Fruit fly (Drosophila melanogaster) whole organism, pupa: Measurements from ENCODE around the gene bol.

ENCODE experiments used
- CG10348 ChIP-seq: fragments of 200-800 bp; sonication (Bioruptor generic); IDR thresholded peaks from 2 replicates; pipeline ENCODE4 v1.3.6; 2022; ENCODE audit warnings: missing biosample characterization, missing genetic modification characterization
- CG12605 ChIP-seq: fragments of 200-800 bp; sonication (Bioruptor generic); IDR thresholded peaks from 2 replicates; pipeline ENCODE4 v1.3.6; 2022; ENCODE audit warnings: missing biosample characterization, missing genetic modification characterization
- CG13204 ChIP-seq: fragments of 200-800 bp; sonication (Bioruptor generic); optimal IDR thresholded peaks from 2 replicates; lab custom pipeline; 2018; ENCODE audit warnings: missing biosample characterization, mild to moderate bottlenecking, missing genetic modification characterization, moderate library complexity
- CG14655 ChIP-seq: fragments of 200-800 bp; sonication (Bioruptor generic); optimal IDR thresholded peaks from 3 replicates; lab custom pipeline; 2017; ENCODE audit warnings: mild to moderate bottlenecking, missing biosample characterization, missing genetic modification reagents, missing genetic modification characterization
- CG15710 ChIP-seq: fragments of 200-800 bp; sonication (Bioruptor generic); optimal IDR thresholded peaks from 2 replicates; lab custom pipeline; 2018; ENCODE audit warnings: missing biosample characterization, mild to moderate bottlenecking, missing genetic modification characterization, moderate library complexity
- CG17806 ChIP-seq: fragments of 200-800 bp; sonication (Bioruptor generic); optimal IDR thresholded peaks from 2 replicates; lab custom pipeline; 2018; ENCODE audit warnings: missing biosample characterization, mild to moderate bottlenecking, missing genetic modification characterization, moderate library complexity
- CG32121 ChIP-seq: fragments of 200-800 bp; sonication (Bioruptor generic); IDR thresholded peaks from 2 replicates; pipeline ENCODE4 v1.3.6; 2022; ENCODE audit warnings: missing biosample characterization, missing genetic modification characterization
- CG34367 ChIP-seq: fragments of 200-800 bp; sonication (Bioruptor generic); optimal IDR thresholded peaks from 2 replicates; lab custom pipeline; 2018; ENCODE audit warnings: missing biosample characterization, mild to moderate bottlenecking, missing genetic modification characterization
- CG4496 ChIP-seq: fragments of 200-800 bp; sonication (Bioruptor generic); IDR thresholded peaks from 3 replicates; pipeline ENCODE4 v1.3.6; 2022; ENCODE audit warnings: missing biosample characterization, missing genetic modification characterization
- CG8159 ChIP-seq: fragments of 200-800 bp; sonication (Bioruptor generic); optimal IDR thresholded peaks from 3 replicates; lab custom pipeline; 2018; ENCODE audit warnings: missing biosample characterization, mild to moderate bottlenecking, missing genetic modification characterization, moderate library complexity
- CG8301 ChIP-seq: fragments of 200-800 bp; sonication (Bioruptor generic); optimal IDR thresholded peaks from 2 replicates; lab custom pipeline; 2018; ENCODE audit warnings: missing biosample characterization, mild to moderate bottlenecking, missing genetic modification characterization
- CG9948 ChIP-seq: fragments of 200-800 bp; sonication (Bioruptor generic); optimal IDR thresholded peaks from 2 replicates; lab custom pipeline; 2018; ENCODE audit warnings: missing biosample characterization, mild to moderate bottlenecking, missing genetic modification characterization, moderate library complexity
- D1 ChIP-seq: fragments of 200-800 bp; sonication (Bioruptor generic); optimal IDR thresholded peaks from 2 replicates; lab custom pipeline; 2018; ENCODE audit warnings: missing biosample characterization, mild to moderate bottlenecking, missing genetic modification characterization, moderate library complexity
- EcR ChIP-seq: fragments of 200-800 bp; sonication (Bioruptor generic); optimal IDR thresholded peaks from 3 replicates; lab custom pipeline; 2019; ENCODE audit warnings: missing biosample characterization, missing genetic modification characterization, mild to moderate bottlenecking, moderate library complexity, missing genetic modification reagents
- Ets98B ChIP-seq: fragments of 200-800 bp; sonication (Bioruptor generic); IDR thresholded peaks from 2 replicates; pipeline ENCODE4 v1.3.6; 2022; ENCODE audit warnings: missing biosample characterization, missing genetic modification characterization
- Pif1A ChIP-seq: fragments of 200-800 bp; sonication (Bioruptor generic); optimal IDR thresholded peaks from 3 replicates; lab custom pipeline; 2016; ENCODE audit warnings: missing biosample characterization, missing genetic modification characterization
- Pif1B ChIP-seq: fragments of 200-800 bp; sonication (Bioruptor generic); optimal IDR thresholded peaks from 3 replicates; lab custom pipeline; 2016; ENCODE audit warnings: missing biosample characterization, missing genetic modification characterization
- Snoo ChIP-seq: fragments of 200-800 bp; sonication (Bioruptor generic); optimal IDR thresholded peaks from 3 replicates; lab custom pipeline; 2017; ENCODE audit warnings: missing biosample characterization, mild to moderate bottlenecking, missing genetic modification characterization, inconsistent platforms
- fd96Ca ChIP-seq: fragments of 200-800 bp; sonication (Bioruptor generic); IDR thresholded peaks from 3 replicates; pipeline ENCODE4 v1.3.6; 2022; ENCODE audit warnings: missing biosample characterization, missing genetic modification characterization
- gl ChIP-seq: fragments of 200-800 bp; sonication (Bioruptor generic); optimal IDR thresholded peaks from 2 replicates; lab custom pipeline; 2018; ENCODE audit warnings: missing biosample characterization, mild to moderate bottlenecking, missing genetic modification characterization
- rn ChIP-seq: fragments of 200-800 bp; sonication (Bioruptor generic); IDR thresholded peaks from 2 replicates; pipeline ENCODE4 v1.3.6; 2022; ENCODE audit warnings: missing biosample characterization, missing genetic modification characterization

bol gene

DNA sequence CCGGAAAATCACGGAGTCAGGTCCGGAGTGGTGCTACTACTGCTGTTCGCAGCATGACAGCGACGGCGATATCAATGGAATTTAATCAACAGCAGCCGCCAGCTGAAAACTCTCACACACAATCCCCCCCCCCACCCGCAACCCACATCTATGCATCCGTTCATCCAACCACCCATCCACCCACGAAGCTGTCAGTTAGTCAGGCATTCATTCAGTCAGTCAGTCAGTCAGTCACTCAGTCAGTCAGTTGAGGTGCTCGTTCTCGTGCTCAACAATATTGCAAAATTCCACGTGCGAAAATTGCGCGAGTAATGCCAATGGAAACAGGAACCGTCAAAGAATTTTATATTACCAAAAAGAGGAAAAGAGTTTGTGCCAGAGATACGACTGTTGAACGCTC lies 18.6 kb downstream of the bol start:
- no peak for TF ChIP-seq CG32121 (GFP tag; lab: Robert Waterston, UW)
- TF ChIP-seq CG15710 (tag; lab: Kevin White, UChicago), result no peak
- TF ChIP-seq Ets98B (GFP tag; lab: Robert Waterston, UW), result no peak
- TF ChIP-seq Pif1B (GFP tag; lab: Kevin White, UChicago), result no peak
- TF ChIP-seq fd96Ca (GFP tag; lab: Robert Waterston, UW), result no peak
- no peak for TF ChIP-seq CG8159
- no peak for TF ChIP-seq CG34367 (tag; lab: Kevin White, UChicago)
- TF ChIP-seq CG17806 (tag; lab: Kevin White, UChicago), result no peak
- no peak for TF ChIP-seq Pif1A (GFP tag; lab: Kevin White, UChicago)
- no peak for TF ChIP-seq CG13204 (GFP tag; lab: Kevin White, UChicago)
- TF ChIP-seq CG14655 (GFP tag; lab: Kevin White, UChicago), result no peak
- TF ChIP-seq Snoo (tag; lab: Kevin White, UChicago), result no peak
- no peak for TF ChIP-seq CG10348 (GFP tag; lab: Robert Waterston, UW)
- TF ChIP-seq CG4496 (GFP tag; lab: Robert Waterston, UW), result no peak
- no peak for TF ChIP-seq D1
- no peak for TF ChIP-seq EcR (GFP tag; lab: Kevin White, UChicago)

DNA sequence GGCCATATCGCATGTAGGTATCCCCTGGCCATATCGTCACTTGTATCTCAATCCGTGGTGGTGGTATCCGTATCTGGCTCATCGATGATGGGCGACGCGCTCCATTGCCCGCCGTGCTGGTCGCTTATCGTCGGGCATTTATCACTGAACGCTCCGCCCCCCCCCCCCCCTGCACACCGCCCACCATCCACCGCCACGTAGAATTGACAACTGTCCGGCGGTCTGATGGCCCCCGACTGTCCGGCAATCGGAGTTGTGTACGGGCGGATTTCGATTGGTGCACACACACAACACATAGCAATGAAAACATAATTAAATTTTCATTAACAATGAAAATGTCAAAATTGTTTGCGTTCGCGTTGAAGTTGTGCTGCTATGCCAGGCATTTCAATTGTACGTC lies 19.8 kb downstream of the bol start:
- TF ChIP-seq CG13204 (GFP tag; lab: Kevin White, UChicago), result no peak
- no peak for TF ChIP-seq CG17806 (tag; lab: Kevin White, UChicago)
- no peak for TF ChIP-seq Ets98B (GFP tag; lab: Robert Waterston, UW)
- TF ChIP-seq Pif1B (GFP tag; lab: Kevin White, UChicago), result no peak
- TF ChIP-seq CG8159, result no peak
- no peak for TF ChIP-seq CG8301 (tag; lab: Kevin White, UChicago)

DNA sequence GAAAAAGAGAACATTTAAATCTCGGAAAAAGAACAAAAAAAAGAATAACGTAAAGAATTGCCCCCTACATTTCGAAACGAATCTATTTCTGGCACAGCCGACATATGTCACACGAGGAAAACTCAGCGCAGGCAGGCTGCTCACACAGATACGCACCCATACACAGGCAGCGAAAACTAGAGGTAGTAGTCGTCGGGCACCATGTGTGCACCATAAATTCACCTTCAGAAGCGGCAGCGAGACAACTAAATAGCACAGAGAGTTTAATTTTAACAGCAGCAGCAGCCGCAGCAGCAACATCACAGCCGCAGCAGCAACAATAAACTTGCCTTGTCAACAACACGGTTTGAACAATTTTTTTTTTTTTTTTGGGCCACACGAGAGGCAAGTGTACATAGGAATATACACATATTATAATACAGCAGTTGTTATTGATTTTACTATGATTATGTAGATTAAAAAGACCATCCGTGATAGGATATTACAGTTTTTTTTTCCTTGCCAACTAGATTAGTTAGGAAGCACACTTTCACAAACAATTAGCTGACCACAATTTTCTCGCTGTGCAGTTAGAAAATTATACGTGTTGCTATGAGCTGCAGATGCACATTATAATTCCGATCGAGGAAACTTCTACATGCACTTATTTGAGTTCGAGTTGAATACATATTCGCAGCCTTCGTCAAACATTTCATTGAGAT lies 20.5 kb downstream of the bol start:
- no peak for TF ChIP-seq CG15710 (tag; lab: Kevin White, UChicago)
- peak; percentile 23 for TF ChIP-seq Pif1A (GFP tag; lab: Kevin White, UChicago)
- no peak for TF ChIP-seq CG34367 (tag; lab: Kevin White, UChicago)

DNA sequence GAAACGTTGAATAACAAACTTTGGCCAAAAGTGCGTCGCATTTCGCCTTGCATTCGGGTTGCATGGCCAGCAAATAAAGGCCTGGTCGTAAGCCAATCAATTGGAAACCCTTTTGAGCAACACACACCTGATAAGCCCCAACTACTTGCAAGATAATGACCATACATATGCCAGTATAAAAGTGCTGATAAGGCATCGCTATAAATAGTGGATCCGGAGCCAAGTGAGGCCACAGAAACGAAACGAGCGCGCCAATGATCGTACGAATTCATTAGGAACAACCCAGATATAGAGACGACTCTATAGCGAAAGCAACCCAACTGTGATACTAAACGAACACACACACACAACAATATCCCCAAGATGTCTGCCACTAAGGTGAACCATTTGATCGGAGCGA lies 37.6 kb downstream of the bol start, which contains the start of gene CG13315:
Gene CG13315, plus strand, starts transcription at position 230 of the 400 bp plus-strand sequence.
- TF ChIP-seq Snoo (tag; lab: Kevin White, UChicago), result no peak
- no peak for TF ChIP-seq CG34367 (tag; lab: Kevin White, UChicago)
- TF ChIP-seq rn (GFP tag; lab: Robert Waterston, UW), result no peak
- no peak for TF ChIP-seq CG13204 (GFP tag; lab: Kevin White, UChicago)
- TF ChIP-seq CG32121 (GFP tag; lab: Robert Waterston, UW), result no peak
- no peak for TF ChIP-seq EcR (GFP tag; lab: Kevin White, UChicago)
- no peak for TF ChIP-seq Pif1B (GFP tag; lab: Kevin White, UChicago)
- no peak for TF ChIP-seq CG15710 (tag; lab: Kevin White, UChicago)
- no peak for TF ChIP-seq Ets98B (GFP tag; lab: Robert Waterston, UW)
- no peak for TF ChIP-seq CG10348 (GFP tag; lab: Robert Waterston, UW)
- no peak for TF ChIP-seq fd96Ca (GFP tag; lab: Robert Waterston, UW)
- TF ChIP-seq D1, result no peak
- TF ChIP-seq CG14655 (GFP tag; lab: Kevin White, UChicago), result no peak
- no peak for TF ChIP-seq CG8159

DNA sequence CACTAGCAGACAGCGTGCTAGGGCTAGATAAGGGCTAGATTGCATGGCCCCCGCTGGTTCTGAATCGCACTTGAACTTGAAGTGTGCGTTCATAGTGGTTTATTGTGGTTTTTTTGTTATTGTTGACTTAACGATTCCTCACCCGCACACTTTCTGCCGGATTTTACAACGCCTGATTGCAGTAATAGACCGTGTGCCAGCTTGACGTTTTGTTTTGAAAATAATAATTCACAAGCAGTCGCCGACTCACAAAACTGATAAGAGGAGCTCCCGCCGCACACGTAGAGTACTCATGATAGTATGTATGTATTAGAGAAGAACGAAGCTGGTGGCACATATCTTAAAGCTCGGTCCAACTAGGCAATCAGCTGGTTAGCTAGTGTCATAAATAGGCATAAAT lies 38.5 kb downstream of the bol start:
- TF ChIP-seq CG14655 (GFP tag; lab: Kevin White, UChicago) (no peak), CG15710 (tag; lab: Kevin White, UChicago) (no peak), gl (no peak), Ets98B (GFP tag; lab: Robert Waterston, UW) (no peak), CG8159 (no peak), CG9948 (tag; lab: Kevin White, UChicago) (no peak), Snoo (tag; lab: Kevin White, UChicago) (no peak), CG10348 (GFP tag; lab: Robert Waterston, UW) (no peak), CG12605 (GFP tag; lab: Robert Waterston, UW) (no peak), rn (GFP tag; lab: Robert Waterston, UW) (no peak), CG4496 (GFP tag; lab: Robert Waterston, UW) (no peak), CG8301 (tag; lab: Kevin White, UChicago) (no peak), Pif1B (GFP tag; lab: Kevin White, UChicago) (no peak), D1 (no peak)

DNA sequence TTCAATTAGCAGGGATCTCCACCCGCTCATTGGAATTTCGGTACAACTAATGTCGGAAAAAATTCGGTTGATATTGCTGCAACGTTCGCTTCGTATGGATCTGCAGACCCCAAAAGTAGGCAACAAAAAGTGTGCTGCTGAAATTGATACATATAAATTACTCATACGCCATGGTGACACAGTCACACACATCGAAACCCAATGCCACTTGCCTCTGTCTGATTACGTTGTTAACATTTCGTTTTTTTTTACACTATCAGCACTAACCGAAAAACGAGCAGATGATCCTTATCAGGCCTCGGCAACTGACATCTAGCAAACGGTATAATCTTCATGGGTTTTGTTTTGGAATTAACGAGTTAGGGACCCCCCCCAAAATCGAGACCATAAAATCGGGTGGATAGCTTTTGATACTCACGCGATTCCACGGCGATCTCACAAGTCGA lies 39.2 kb downstream of the bol start:
- TF ChIP-seq CG9948 (tag; lab: Kevin White, UChicago), result no peak
- TF ChIP-seq CG4496 (GFP tag; lab: Robert Waterston, UW), result no peak
- TF ChIP-seq D1, result no peak
- TF ChIP-seq CG14655 (GFP tag; lab: Kevin White, UChicago), result no peak
- TF ChIP-seq CG10348 (GFP tag; lab: Robert Waterston, UW), result no peak
- no peak for TF ChIP-seq gl
- TF ChIP-seq CG15710 (tag; lab: Kevin White, UChicago), result no peak
- TF ChIP-seq Snoo (tag; lab: Kevin White, UChicago), result no peak
- TF ChIP-seq CG32121 (GFP tag; lab: Robert Waterston, UW), result no peak
- TF ChIP-seq CG8301 (tag; lab: Kevin White, UChicago), result no peak
- no peak for TF ChIP-seq CG13204 (GFP tag; lab: Kevin White, UChicago)
- TF ChIP-seq CG12605 (GFP tag; lab: Robert Waterston, UW), result no peak
- TF ChIP-seq fd96Ca (GFP tag; lab: Robert Waterston, UW), result no peak
- TF ChIP-seq CG8159, result no peak
- no peak for TF ChIP-seq Pif1A (GFP tag; lab: Kevin White, UChicago)
- no peak for TF ChIP-seq EcR (GFP tag; lab: Kevin White, UChicago)
- TF ChIP-seq, all 21 proteins: peak for 0
